Worm (Caenorhabditis elegans) whole organism, midembryonic: ENCODE measurements around the gene ZK105.3.
"Not testable (repeated sequence)": the region's sequence is repeated elsewhere in the genome, so short reads cannot be mapped to it uniquely, and the experiment has no call there.

ENCODE experiments used
- T22C8.4 ChIP-seq: fragments of 200-800 bp; sonication (Bioruptor generic); IDR thresholded peaks from 2 replicates; pipeline ENCODE4 v1.3.6; 2022; ENCODE audit warnings: missing genetic modification characterization, missing compliant biosample characterization
- cog-1 ChIP-seq: sonication (generic microtip); optimal IDR thresholded peaks from 2 replicates; lab custom pipeline; 2016; ENCODE audit warnings: missing genetic modification characterization, missing compliant biosample characterization
- flt-1 ChIP-seq: fragments of 200-800 bp; sonication (Bioruptor generic); IDR thresholded peaks from 2 replicates; pipeline ENCODE4 v1.3.6; 2022; ENCODE audit warnings: missing genetic modification characterization, missing compliant biosample characterization
- klf-2 ChIP-seq: fragments of 200-800 bp; sonication (Bioruptor generic); conservative IDR thresholded peaks from 2 replicates; pipeline ENCODE4 v1.3.6; 2022; ENCODE audit warnings: missing genetic modification reagents, missing genetic modification characterization, missing compliant biosample characterization
- med-1 ChIP-seq: sonication (generic microtip); optimal IDR thresholded peaks from 2 replicates; lab custom pipeline; 2017; ENCODE audit warnings: missing genetic modification characterization, mild to moderate bottlenecking, missing compliant biosample characterization, antibody characterized with exemption, missing genetic modification reagents; ENCODE audit not compliant: insufficient read depth
- ref-1 ChIP-seq: fragments of 200-800 bp; sonication (Bioruptor generic); conservative IDR thresholded peaks from 2 replicates; pipeline ENCODE4 v1.3.6; 2022; ENCODE audit warnings: missing genetic modification reagents, missing genetic modification characterization, missing compliant biosample characterization
- tab-1 ChIP-seq: fragments of 200-800 bp; sonication (Bioruptor generic); IDR thresholded peaks from 2 replicates; pipeline ENCODE4 v1.3.6; 2022; ENCODE audit warnings: missing genetic modification characterization, missing compliant biosample characterization
- ztf-23 ChIP-seq: fragments of 200-800 bp; sonication (Bioruptor generic); IDR thresholded peaks from 2 replicates; pipeline ENCODE4 v1.3.6; 2022; ENCODE audit warnings: missing genetic modification reagents, missing genetic modification characterization, missing compliant biosample characterization
- ztf-29 ChIP-seq: fragments of 200-800 bp; sonication (Bioruptor generic); IDR thresholded peaks from 2 replicates; pipeline ENCODE4 v1.3.6; 2022; ENCODE audit warnings: missing genetic modification reagents, missing genetic modification characterization, missing compliant biosample characterization

ZK105.3 gene

ce11 chrV:7689888-7690287 is 7.1 kb upstream of the ZK105.3 start, which contains the start of gene C12D5.9:
C12D5.9 (minus strand) TSS chrV:7689988.
- TF ChIP-seq tab-1, result no peak
- TF ChIP-seq med-1 (GFP tag; lab: Kevin White, UChicago), result no peak
- no peak for TF ChIP-seq ztf-23 (GFP tag; lab: Robert Waterston, UW)
- TF ChIP-seq klf-2, result no peak
- no peak for TF ChIP-seq ref-1 (GFP tag; lab: Robert Waterston, UW)
- no peak for TF ChIP-seq ztf-29 (GFP tag; lab: Robert Waterston, UW)
- TF ChIP-seq T22C8.4 (GFP tag; lab: Robert Waterston, UW), result no peak
- no peak for TF ChIP-seq flt-1 (GFP tag; lab: Robert Waterston, UW)
- no peak for TF ChIP-seq cog-1 (tag; lab: Kevin White, UChicago)

ce11 chrV:7690637-7691036 is 6.3 kb upstream of the ZK105.3 start:
- TF ChIP-seq flt-1 (GFP tag; lab: Robert Waterston, UW) (no peak), cog-1 (tag; lab: Kevin White, UChicago) (no peak), tab-1 (no peak), ref-1 (GFP tag; lab: Robert Waterston, UW) (no peak), T22C8.4 (GFP tag; lab: Robert Waterston, UW) (no peak), klf-2 (no peak), med-1 (GFP tag; lab: Kevin White, UChicago) (no peak), ztf-23 (GFP tag; lab: Robert Waterston, UW) (no peak), ztf-29 (GFP tag; lab: Robert Waterston, UW) (no peak)

DNA sequence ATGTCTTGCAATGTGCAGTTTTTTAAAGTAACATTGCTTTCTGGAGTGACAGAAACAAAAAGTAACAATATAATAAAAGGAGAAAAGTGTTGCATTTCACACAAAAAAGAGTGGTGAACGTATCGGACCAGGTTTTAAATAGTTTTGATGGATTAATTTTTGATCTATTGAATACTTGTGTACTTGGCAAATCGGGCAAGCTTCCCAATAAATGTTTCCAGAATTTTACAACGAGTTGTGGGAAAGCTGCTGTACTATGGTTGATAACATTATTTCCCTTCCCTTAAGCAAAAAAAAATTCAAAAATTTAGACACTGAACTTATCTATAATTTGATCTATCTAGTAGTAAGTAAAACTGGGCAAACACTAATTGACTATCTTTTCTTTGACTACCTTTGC is 3.5 kb upstream of the ZK105.3 start, which contains the start of gene C12D5.10:
TSS of gene C12D5.10 (minus strand) at position 101 of the 400 bp plus-strand sequence.
- TF ChIP-seq ztf-29 (GFP tag; lab: Robert Waterston, UW) (no peak), ztf-23 (GFP tag; lab: Robert Waterston, UW) (no peak), flt-1 (GFP tag; lab: Robert Waterston, UW) (no peak), med-1 (GFP tag; lab: Kevin White, UChicago) (no peak), klf-2 (no peak), T22C8.4 (GFP tag; lab: Robert Waterston, UW) (no peak), tab-1 (no peak), ref-1 (GFP tag; lab: Robert Waterston, UW) (no peak), cog-1 (tag; lab: Kevin White, UChicago) (no peak)

DNA sequence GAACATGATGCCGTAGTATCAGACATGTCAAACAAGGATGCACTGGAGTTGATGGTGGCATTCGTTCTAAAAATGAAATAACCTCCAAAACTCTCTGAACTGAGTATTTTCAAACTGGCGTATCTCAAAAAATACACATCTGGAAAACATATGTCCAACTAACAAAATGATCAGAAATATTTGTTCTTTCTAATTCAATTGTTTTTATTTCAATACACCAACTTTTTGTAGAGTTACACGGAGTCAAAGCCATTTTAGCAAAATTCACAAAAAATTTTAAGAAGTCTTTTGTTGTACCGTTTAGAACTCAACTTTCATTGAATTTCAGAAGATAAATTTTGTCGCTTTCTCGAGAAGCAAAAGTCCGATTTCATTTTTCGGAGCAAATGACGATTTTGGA is 6.6 kb downstream of the ZK105.3 start, which contains the start of gene srsx-40:
TSS of gene srsx-40 (minus strand) at position 101 of the 400 bp plus-strand sequence.
- not testable (repeated sequence) for TF ChIP-seq flt-1, ztf-29, ztf-23 (GFP tag; lab: Robert Waterston, UW)

DNA sequence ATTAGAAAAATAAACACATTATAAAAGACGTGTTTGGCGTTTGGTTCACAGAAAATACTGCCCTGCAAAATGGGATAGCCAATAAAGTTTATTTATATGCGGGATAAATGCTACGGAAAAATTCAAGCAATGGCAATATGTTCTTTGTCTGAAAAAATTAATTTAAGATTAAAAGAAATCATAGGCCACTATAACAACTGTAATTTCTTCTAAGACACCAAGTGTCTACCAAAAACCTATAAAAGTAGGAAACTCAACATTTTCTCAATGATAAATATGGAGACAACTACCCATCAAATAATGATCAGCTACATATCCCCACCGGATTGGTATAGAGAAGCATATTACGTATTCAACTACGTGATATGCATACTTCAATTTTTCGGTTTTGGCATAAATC is 8.4 kb downstream of the ZK105.3 start, which contains the start of gene srw-3:
TSS of gene srw-3 (plus strand) at position 301 of the 400 bp plus-strand sequence.
- no peak for TF ChIP-seq cog-1 (tag; lab: Kevin White, UChicago)
- TF ChIP-seq T22C8.4 (GFP tag; lab: Robert Waterston, UW), result no peak
- no peak for TF ChIP-seq ztf-23 (GFP tag; lab: Robert Waterston, UW)
- TF ChIP-seq ztf-29 (GFP tag; lab: Robert Waterston, UW), result no peak
- no peak for TF ChIP-seq ref-1 (GFP tag; lab: Robert Waterston, UW)
- no peak for TF ChIP-seq tab-1
- TF ChIP-seq flt-1 (GFP tag; lab: Robert Waterston, UW), result no peak
- no peak for TF ChIP-seq med-1 (GFP tag; lab: Kevin White, UChicago)
- no peak for TF ChIP-seq klf-2

DNA sequence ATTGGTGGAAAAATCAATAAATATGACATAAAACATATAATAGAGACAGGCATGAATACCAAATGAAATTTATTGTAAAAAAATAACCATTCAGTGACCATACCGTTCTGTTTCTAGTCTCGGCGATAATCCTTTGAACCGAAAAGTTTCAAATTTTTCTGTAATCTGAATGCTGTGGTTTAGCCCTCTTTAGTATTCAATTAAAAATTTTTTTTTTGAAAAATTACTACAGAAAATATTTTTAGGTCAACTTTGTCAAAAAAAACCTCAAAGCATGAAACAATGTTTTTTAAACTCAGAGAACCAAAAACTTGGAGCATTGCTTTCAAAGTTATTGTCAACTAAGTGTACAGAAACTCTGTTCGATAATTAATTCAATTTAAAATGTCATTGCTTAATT is 11.6 kb downstream of the ZK105.3 start, which contains the start of gene ZK105.11:
TSS of gene ZK105.11 (minus strand) at position 101 of the 400 bp plus-strand sequence.
- no peak for TF ChIP-seq ref-1 (GFP tag; lab: Robert Waterston, UW)
- TF ChIP-seq med-1 (GFP tag; lab: Kevin White, UChicago), result no peak
- no peak for TF ChIP-seq T22C8.4 (GFP tag; lab: Robert Waterston, UW)
- TF ChIP-seq flt-1 (GFP tag; lab: Robert Waterston, UW), result no peak
- TF ChIP-seq ztf-29 (GFP tag; lab: Robert Waterston, UW), result no peak
- no peak for TF ChIP-seq klf-2
- no peak for TF ChIP-seq ztf-23 (GFP tag; lab: Robert Waterston, UW)
- TF ChIP-seq tab-1, result no peak
- TF ChIP-seq cog-1 (tag; lab: Kevin White, UChicago), result no peak

DNA sequence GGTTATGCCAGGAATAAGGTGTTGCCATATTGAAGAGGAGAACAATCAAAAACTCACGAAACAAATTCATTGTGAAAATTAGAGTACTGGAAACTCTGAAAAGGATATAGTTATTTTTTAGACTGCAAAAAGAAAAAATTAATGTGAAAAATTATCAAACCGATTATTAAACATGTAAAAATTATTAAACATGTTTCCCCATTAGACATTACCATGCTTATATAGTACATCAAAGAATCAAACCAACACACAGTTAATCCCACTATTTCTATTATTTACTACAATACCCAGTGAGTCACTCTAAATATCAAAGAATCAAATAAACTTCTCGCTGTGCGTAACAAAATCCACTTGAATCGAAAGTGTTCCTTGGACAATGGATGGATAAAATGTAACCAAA is 16.1 kb downstream of the ZK105.3 start, which contains the start of gene ZK105.13:
TSS of gene ZK105.13 (minus strand) at position 101 of the 400 bp plus-strand sequence.
- no peak for TF ChIP-seq T22C8.4 (GFP tag; lab: Robert Waterston, UW)
- TF ChIP-seq ztf-23 (GFP tag; lab: Robert Waterston, UW), result no peak

- no peak for TF ChIP-seq med-1 (GFP tag; lab: Kevin White, UChicago)
- TF ChIP-seq T22C8.4 (GFP tag; lab: Robert Waterston, UW), result no peak
- no peak for TF ChIP-seq tab-1
- TF ChIP-seq cog-1 (tag; lab: Kevin White, UChicago), result no peak
- TF ChIP-seq ztf-29 (GFP tag; lab: Robert Waterston, UW), result no peak
- no peak for TF ChIP-seq flt-1 (GFP tag; lab: Robert Waterston, UW)
- no peak for TF ChIP-seq klf-2
- TF ChIP-seq ztf-23 (GFP tag; lab: Robert Waterston, UW), result no peak
- TF ChIP-seq ref-1 (GFP tag; lab: Robert Waterston, UW), result no peak
These were observed 16.7 kb downstream of the ZK105.3 start, which contains the start of gene ZK105.1 for ce11 chrV:7713691-7714090. ZK105.1 (plus strand) TSS chrV:7713991.

- TF ChIP-seq ztf-23 (GFP tag; lab: Robert Waterston, UW), result no peak
- no peak for TF ChIP-seq med-1 (GFP tag; lab: Kevin White, UChicago)
- TF ChIP-seq tab-1, result no peak
- no peak for TF ChIP-seq flt-1 (GFP tag; lab: Robert Waterston, UW)
- no peak for TF ChIP-seq cog-1 (tag; lab: Kevin White, UChicago)
- no peak for TF ChIP-seq T22C8.4 (GFP tag; lab: Robert Waterston, UW)
- TF ChIP-seq ref-1 (GFP tag; lab: Robert Waterston, UW), result no peak
- TF ChIP-seq ztf-29 (GFP tag; lab: Robert Waterston, UW), result no peak
- no peak for TF ChIP-seq klf-2
These were observed 19.1 kb downstream of the ZK105.3 start, which contains the start of gene ZK105.12 for ce11 chrV:7716034-7716433. ZK105.12 (minus strand) TSS chrV:7716134.
